Fruit fly (Drosophila melanogaster): ENCODE measurements around the gene IFT57.

The IFT57 gene

DNA sequence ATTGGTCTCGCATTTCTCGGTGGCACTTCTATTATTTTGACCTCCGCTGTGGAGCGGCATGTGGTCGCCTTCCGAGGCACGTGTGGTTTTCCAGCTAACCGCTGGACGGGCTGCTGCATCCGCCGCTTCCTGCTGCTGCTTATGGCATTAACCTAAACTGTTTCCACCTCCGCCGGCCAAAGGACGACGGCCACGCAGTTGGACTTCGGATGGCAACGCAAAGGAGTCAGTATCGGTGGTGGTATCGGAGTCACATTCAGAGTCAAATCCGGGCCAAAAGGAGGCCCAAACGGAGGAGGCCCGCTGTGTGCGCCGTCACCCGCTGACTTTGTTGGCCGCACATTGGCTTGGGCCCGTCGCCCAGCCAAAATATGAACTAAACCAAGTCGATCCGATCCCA is 19.2 kb downstream of the IFT57 start:
- TF ChIP-seq fd96Cb (tag; optimal IDR thresholded peaks at IDR 0.05) = no peak
- peak; percentile 83 for TF ChIP-seq zen (tag; optimal IDR thresholded peaks at IDR 0.05)
- TF ChIP-seq twi (tag; optimal IDR thresholded peaks at IDR 0.05) = peak; percentile 60
- 0 out of 3 replicates have a peak, but pooled peaks have one; percentile 36 for TF ChIP-seq CG11456 (GFP tag; IDR thresholded peaks at IDR 0.05)
- no peak for TF ChIP-seq dpn (GFP tag; optimal IDR thresholded peaks at IDR 0.05)
- TF ChIP-seq prd (optimal IDR thresholded peaks at IDR 0.05) = no peak
- TF ChIP-seq prd (GFP tag; IDR thresholded peaks at IDR 0.05) = 0 out of 3 replicates have a peak, but pooled peaks have one; percentile 22
- peak in 1 of 2 experiments; percentile 63 for TF ChIP-seq tll (GFP tag; optimal IDR thresholded peaks at IDR 0.05)
- TF ChIP-seq CG10654 (GFP tag; optimal IDR thresholded peaks at IDR 0.05) = no peak
- TF ChIP-seq H15 (GFP tag; IDR thresholded peaks at IDR 0.05) = 0 out of 3 replicates have a peak, but pooled peaks have one; percentile 10

DNA sequence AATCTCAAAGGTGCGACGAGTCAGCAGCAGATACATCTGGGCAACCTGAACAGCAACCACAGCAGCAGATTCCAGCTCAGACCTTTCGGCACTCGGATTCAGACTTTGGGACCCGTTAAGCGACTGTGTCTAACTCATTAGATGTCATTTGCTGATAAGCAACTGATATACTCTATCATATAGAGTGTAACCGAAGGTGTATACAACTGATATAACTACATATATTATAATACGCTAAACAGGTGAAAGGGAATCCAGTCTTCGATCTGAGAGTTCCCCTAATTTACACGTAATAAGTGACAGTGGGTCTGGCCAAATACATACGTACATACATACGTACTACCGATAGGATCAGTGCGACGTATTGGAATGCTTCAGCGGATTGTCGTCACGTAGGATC is 20.0 kb downstream of the IFT57 start:
- TF ChIP-seq D19A (tag; optimal IDR thresholded peaks at IDR 0.05) = peak; percentile 92
- no peak for TF ChIP-seq CG6689 (GFP tag; IDR thresholded peaks at IDR 0.05)
- no peak for TF ChIP-seq pho (GFP tag; optimal IDR thresholded peaks at IDR 0.05)
- peak; percentile 43 for TF ChIP-seq Med (GFP tag)
- peak; percentile 84 for TF ChIP-seq grn (GFP tag; optimal IDR thresholded peaks at IDR 0.05)
- TF ChIP-seq MTF-1 (GFP tag; optimal IDR thresholded peaks at IDR 0.05; ENCODE audit: borderline replicate concordance) = no peak
- TF ChIP-seq CG11456 (GFP tag; IDR thresholded peaks at IDR 0.05) = 0 out of 3 replicates have a peak, but pooled peaks have one; percentile 16
- no peak for TF ChIP-seq fru (optimal IDR thresholded peaks at IDR 0.05)
- TF ChIP-seq CG12769 (tag; optimal IDR thresholded peaks at IDR 0.05) = peak; percentile 11
- 0 out of 3 replicates have a peak, but pooled peaks have one; percentile 15 for TF ChIP-seq CG2199 (GFP tag; IDR thresholded peaks at IDR 0.05)
- TF ChIP-seq CG1603 (tag; optimal IDR thresholded peaks at IDR 0.05) = peak; percentile 3
- TF ChIP-seq Dbx (GFP tag; IDR thresholded peaks at IDR 0.05) = no peak
- TF ChIP-seq prd (optimal IDR thresholded peaks at IDR 0.05) = no peak
- TF ChIP-seq prd (GFP tag; IDR thresholded peaks at IDR 0.05) = 0 out of 3 replicates have a peak, but pooled peaks have one; percentile 18
- TF ChIP-seq sd (tag; optimal IDR thresholded peaks at IDR 0.05) = peak; percentile 13
- TF ChIP-seq CG12155 (GFP tag; optimal IDR thresholded peaks at IDR 0.05) = no peak
- TF ChIP-seq gsb-n (tag; optimal IDR thresholded peaks at IDR 0.05) = no peak
- no peak for TF ChIP-seq seq (GFP tag; IDR thresholded peaks at IDR 0.05)
- no peak for TF ChIP-seq HLH3B (GFP tag; IDR thresholded peaks at IDR 0.05)
- TF ChIP-seq salm (tag; optimal IDR thresholded peaks at IDR 0.05) = no peak
- no peak for TF ChIP-seq Ada2b (GFP tag; IDR thresholded peaks at IDR 0.05)

DNA sequence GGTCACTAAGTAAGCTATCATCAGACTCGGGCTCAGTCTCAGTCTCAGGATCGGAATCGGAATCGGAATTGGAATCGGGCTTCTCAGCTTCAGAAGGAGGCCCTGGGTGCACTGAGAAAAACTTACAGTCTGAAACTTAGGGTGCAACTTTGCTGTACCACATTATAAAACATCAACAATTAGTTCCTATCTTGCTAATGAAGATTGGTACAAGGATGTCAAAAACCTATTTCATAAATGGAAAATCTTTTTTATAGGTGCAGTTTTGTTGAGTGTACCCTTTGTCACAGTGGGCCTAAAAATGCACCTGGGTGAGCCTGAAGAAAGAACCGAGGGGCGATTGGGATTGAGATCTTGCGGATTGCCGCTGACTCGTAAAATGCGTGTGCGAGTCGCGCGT is 22.2 kb downstream of the IFT57 start:
- TF ChIP-seq Chrac-16 (GFP tag; optimal IDR thresholded peaks at IDR 0.05) = peak; percentile 25
- TF ChIP-seq zen (tag; optimal IDR thresholded peaks at IDR 0.05) = peak; percentile 70
- TF ChIP-seq ttk (GFP tag; IDR thresholded peaks at IDR 0.05) = no peak
- no peak for TF ChIP-seq CG6683 (GFP tag; optimal IDR thresholded peaks at IDR 0.05)
- no peak for TF ChIP-seq CG4360 (GFP tag; IDR thresholded peaks at IDR 0.05)
- no peak for TF ChIP-seq NK7.1 (GFP tag; optimal IDR thresholded peaks at IDR 0.05)
- TF ChIP-seq HHEX (GFP tag; optimal IDR thresholded peaks at IDR 0.05) = no peak
- TF ChIP-seq CG4820 (GFP tag; optimal IDR thresholded peaks at IDR 0.05) = no peak
- no peak for TF ChIP-seq pum (GFP tag; optimal IDR thresholded peaks at IDR 0.05)
- TF ChIP-seq CG17359 (tag; optimal IDR thresholded peaks at IDR 0.05) = no peak
- TF ChIP-seq toy (GFP tag; IDR thresholded peaks at IDR 0.05) = no peak
- TF ChIP-seq gem (tag; optimal IDR thresholded peaks at IDR 0.05) = peak; percentile 24
- no peak for TF ChIP-seq ap (GFP tag; IDR thresholded peaks at IDR 0.05)
- TF ChIP-seq CG15479 (GFP tag; optimal IDR thresholded peaks at IDR 0.05) = no peak
- no peak for TF ChIP-seq CG10462 (GFP tag; optimal IDR thresholded peaks at IDR 0.05)
- no peak for TF ChIP-seq Vsx1 (GFP tag; optimal IDR thresholded peaks at IDR 0.05)
- peak; percentile 21; the same call in 1 of the 2 replicates for TF ChIP-seq Rx (GFP tag; IDR thresholded peaks at IDR 0.05)
- peak; percentile 17 for TF ChIP-seq phol (tag; optimal IDR thresholded peaks at IDR 0.05)
- TF ChIP-seq ro (GFP tag; IDR thresholded peaks at IDR 0.05) = no peak
- TF ChIP-seq sima (GFP tag; optimal IDR thresholded peaks at IDR 0.05) = no peak
- TF ChIP-seq bsh (GFP tag; optimal IDR thresholded peaks at IDR 0.05) = peak in 1 of 2 experiments; percentile 13
- TF ChIP-seq dpn (GFP tag; optimal IDR thresholded peaks at IDR 0.05) = no peak
- TF ChIP-seq CG34376 (GFP tag; optimal IDR thresholded peaks at IDR 0.05) = no peak
- TF ChIP-seq CG17912 (GFP tag; optimal IDR thresholded peaks at IDR 0.05) = no peak
